Fruit fly (Drosophila melanogaster) whole organism, adult: ENCODE results near the gene Tace.

Experiments
- CG12768 ChIP-seq: fragments of 200-800 bp; sonication (Bioruptor generic); optimal IDR thresholded peaks from 2 replicates; lab custom pipeline; 2017; ENCODE audit warnings: missing biosample characterization, missing genetic modification characterization, mild to moderate bottlenecking, moderate library complexity, missing genetic modification reagents
- Clk ChIP-seq: fragments of 200-800 bp; sonication (Bioruptor generic); optimal IDR thresholded peaks from 2 replicates; lab custom pipeline; 2017; ENCODE audit warnings: missing biosample characterization, missing genetic modification characterization
- Hr96 ChIP-seq: fragments of 200-800 bp; sonication (Bioruptor generic); optimal IDR thresholded peaks from 2 replicates; lab custom pipeline; 2016; ENCODE audit warnings: missing biosample characterization, missing genetic modification characterization
- Mnt ChIP-seq: fragments of 200-800 bp; sonication (Bioruptor generic); optimal IDR thresholded peaks from 2 replicates; lab custom pipeline; 2016; ENCODE audit warnings: missing biosample characterization, mild to moderate bottlenecking, missing genetic modification characterization
- bab1 ChIP-seq: fragments of 200-800 bp; sonication (Bioruptor generic); optimal IDR thresholded peaks from 3 replicates; lab custom pipeline; 2019; ENCODE audit warnings: missing biosample characterization, mild to moderate bottlenecking, missing genetic modification characterization, moderate library complexity
- cic ChIP-seq: fragments of 200-800 bp; sonication (Bioruptor generic); optimal IDR thresholded peaks from 2 replicates; lab custom pipeline; 2017; ENCODE audit warnings: missing biosample characterization, mild to moderate bottlenecking, missing genetic modification characterization, moderate library complexity
- cnc ChIP-seq, 2 experiments: fragments of >200 bp; optimal IDR thresholded peaks; 2 replicates each; lab custom pipeline; 2017
- kay ChIP-seq: fragments of 200-800 bp; sonication (Bioruptor generic); peaks from one replicate; lab custom pipeline; 2016; ENCODE audit warnings: missing biosample characterization, missing genetic modification characterization, borderline replicate concordance

DNA sequence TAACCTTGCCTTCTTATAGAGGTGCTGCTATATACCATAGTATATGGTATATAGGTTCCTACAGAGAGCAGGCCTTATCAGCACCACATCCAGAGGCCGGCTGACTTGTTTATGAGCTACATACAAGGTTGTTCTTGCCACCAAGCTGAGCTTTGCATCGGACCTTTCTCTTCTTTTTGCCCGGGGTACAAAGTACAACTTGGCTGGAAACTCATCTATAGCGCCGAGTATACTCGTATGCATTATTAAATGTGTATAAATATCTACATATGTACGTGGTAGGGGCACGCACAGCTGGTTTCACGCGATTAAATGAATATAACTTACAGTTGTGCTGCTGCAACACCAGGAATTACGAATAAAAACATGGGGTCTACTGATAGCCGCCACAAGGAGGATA, 13.6 kb downstream of the Tace start:
- no peak for TF ChIP-seq cic (GFP tag; lab: Kevin White, UChicago)
- TF ChIP-seq bab1 (GFP tag; lab: Kevin White, UChicago): no peak
- TF ChIP-seq Hr96 (GFP tag; lab: Kevin White, UChicago): no peak
- TF ChIP-seq CG12768 (GFP tag; lab: Kevin White, UChicago): peak; percentile 37
- TF ChIP-seq cnc (optimal IDR thresholded peaks at IDR 0.05; lab: Kevin White, UChicago): no peak
- no peak for TF ChIP-seq Mnt (GFP tag; lab: Kevin White, UChicago)
- TF ChIP-seq kay (GFP tag; lab: Kevin White, UChicago): no peak
- no peak for TF ChIP-seq Clk (GFP tag; lab: Kevin White, UChicago)
